Worm (Caenorhabditis elegans): ENCODE results near the gene ceh-75.

ceh-75 gene

ce11 chrV:9970119-9970518 is 49.0 kb downstream of the ceh-75 start (continued):
- TF ChIP-seq F49E8.2 (tag; optimal IDR thresholded peaks at IDR 0.05; ENCODE audit: insufficient read depth): peak; percentile 71
